Worm (Caenorhabditis elegans) whole organism, L4 larva: ENCODE results near the gene Y75B12B.3.

Source experiments
- F26F4.8 ChIP-seq: fragments of 200-800 bp; sonication (Bioruptor generic); conservative IDR thresholded peaks from 2 replicates; pipeline ENCODE4 v1.3.6; 2022; ENCODE audit warnings: missing genetic modification characterization, missing compliant biosample characterization
- T20F7.1 ChIP-seq: fragments of 200-800 bp; sonication (Bioruptor generic); optimal IDR thresholded peaks from 2 replicates; lab custom pipeline; 2018; ENCODE audit warnings: mild to moderate bottlenecking, missing genetic modification characterization, missing compliant biosample characterization
- cey-2 ChIP-seq: sonication (generic microtip); optimal IDR thresholded peaks from 3 replicates; lab custom pipeline; 2017; ENCODE audit warnings: missing genetic modification characterization, mild to moderate bottlenecking, missing compliant biosample characterization, antibody characterized with exemption, borderline replicate concordance; ENCODE audit not compliant: insufficient read depth
- daf-8 ChIP-seq: fragments of 200-800 bp; sonication (Bioruptor generic); IDR thresholded peaks from 2 replicates; pipeline ENCODE4 v1.3.6; 2022; ENCODE audit warnings: missing genetic modification characterization, missing compliant biosample characterization
- dmd-9 ChIP-seq: fragments of 200-800 bp; sonication (Bioruptor generic); IDR thresholded peaks from 2 replicates; pipeline ENCODE4 v1.3.6; 2022; ENCODE audit warnings: missing genetic modification reagents, missing genetic modification characterization, missing compliant biosample characterization
- duxl-1 ChIP-seq: sonication (generic microtip); optimal IDR thresholded peaks from 2 replicates; lab custom pipeline; 2016; ENCODE audit warnings: mild to moderate bottlenecking, missing genetic modification characterization, moderate library complexity, missing compliant biosample characterization; ENCODE audit not compliant: poor library complexity
- egl-43 ChIP-seq: fragments of 200-800 bp; sonication (Bioruptor generic); IDR thresholded peaks from 2 replicates; pipeline ENCODE4 v1.3.6; 2022; ENCODE audit warnings: missing genetic modification reagents, missing genetic modification characterization, missing compliant biosample characterization
- fos-1 ChIP-seq: fragments of 150-350 bp; optimal IDR thresholded peaks from 2 replicates; lab custom pipeline; 2014; ENCODE audit warnings: missing biosample characterization, missing genetic modification characterization
- hlh-30 ChIP-seq: sonication (generic microtip); optimal IDR thresholded peaks from 2 replicates; lab custom pipeline; 2017; ENCODE audit warnings: antibody characterized with exemption, mild to moderate bottlenecking, missing genetic modification characterization, missing compliant biosample characterization; ENCODE audit not compliant: insufficient read depth
- nhr-11 ChIP-seq: fragments of 150-350 bp; optimal IDR thresholded peaks from 2 replicates; lab custom pipeline; 2014; ENCODE audit warnings: missing biosample characterization, missing genetic modification characterization
- nhr-111 ChIP-seq: fragments of 200-800 bp; sonication (Bioruptor generic); optimal IDR thresholded peaks from 2 replicates; lab custom pipeline; 2018; ENCODE audit warnings: mild to moderate bottlenecking, missing genetic modification characterization, missing compliant biosample characterization
- nhr-48 ChIP-seq: sonication (generic microtip); optimal IDR thresholded peaks from 2 replicates; lab custom pipeline; 2016; ENCODE audit warnings: mild to moderate bottlenecking, missing genetic modification characterization, missing compliant biosample characterization
- pqm-1 ChIP-seq: sonication (generic microtip); optimal IDR thresholded peaks from 2 replicates; lab custom pipeline; 2017; ENCODE audit warnings: missing biosample characterization, missing genetic modification characterization
- snpc-4 ChIP-seq: fragments of 150-350 bp; optimal IDR thresholded peaks from 2 replicates; lab custom pipeline; 2014; ENCODE audit warnings: missing biosample characterization, missing genetic modification characterization
- zfp-2 ChIP-seq: sonication (generic microtip); optimal IDR thresholded peaks from 2 replicates; lab custom pipeline; 2016; ENCODE audit warnings: mild to moderate bottlenecking, missing genetic modification characterization, missing compliant biosample characterization

Gene Y75B12B.3

ce11 chrV:15136772-15137171, 49.3 kb downstream of the Y75B12B.3 start, which contains the start of gene aipl-1 (continued):
- no peak for TF ChIP-seq fos-1 (tag; lab: Kevin White, UChicago)
- TF ChIP-seq nhr-111 (GFP tag; lab: Kevin White, UChicago), result no peak
- no peak for TF ChIP-seq zfp-2
- TF ChIP-seq pqm-1 (tag; lab: Kevin White, UChicago), result no peak
- TF ChIP-seq nhr-11, result peak; percentile 52
- TF ChIP-seq dmd-9 (GFP tag; lab: Robert Waterston, UW), result no peak
- peak; percentile 63 for TF ChIP-seq hlh-30 (tag; lab: Kevin White, UChicago)
- TF ChIP-seq nhr-48 (tag; lab: Kevin White, UChicago), result no peak
- TF ChIP-seq snpc-4 (tag; lab: Kevin White, UChicago), result no peak
- TF ChIP-seq egl-43 (GFP tag; lab: Robert Waterston, UW), result no peak
- no peak for TF ChIP-seq F26F4.8 (GFP tag; lab: Robert Waterston, UW)
- peak; percentile 30 for TF ChIP-seq T20F7.1 (GFP tag; lab: Kevin White, UChicago)
- no peak for TF ChIP-seq duxl-1
- TF ChIP-seq daf-8, result no peak
- TF ChIP-seq cey-2 (tag; lab: Kevin White, UChicago), result no peak
- TF ChIP-seq, all 104 proteins: peak for 25
